Fruit fly (Drosophila melanogaster) Kc167 (cell line): ENCODE data around the gene mthl7.

Experiments
- Myc ChIP-seq: fragments of >200 bp; optimal IDR thresholded peaks from 2 replicates; lab custom pipeline; 2017; ENCODE audit warnings: missing external identifiers
- Sin3A ChIP-seq: fragments of >200 bp; optimal IDR thresholded peaks from 2 replicates; lab custom pipeline; 2018; ENCODE audit warnings: missing external identifiers
- psq ChIP-seq: fragments of >200 bp; optimal IDR thresholded peaks from 2 replicates; lab custom pipeline; 2017; ENCODE audit warnings: missing external identifiers

DNA sequence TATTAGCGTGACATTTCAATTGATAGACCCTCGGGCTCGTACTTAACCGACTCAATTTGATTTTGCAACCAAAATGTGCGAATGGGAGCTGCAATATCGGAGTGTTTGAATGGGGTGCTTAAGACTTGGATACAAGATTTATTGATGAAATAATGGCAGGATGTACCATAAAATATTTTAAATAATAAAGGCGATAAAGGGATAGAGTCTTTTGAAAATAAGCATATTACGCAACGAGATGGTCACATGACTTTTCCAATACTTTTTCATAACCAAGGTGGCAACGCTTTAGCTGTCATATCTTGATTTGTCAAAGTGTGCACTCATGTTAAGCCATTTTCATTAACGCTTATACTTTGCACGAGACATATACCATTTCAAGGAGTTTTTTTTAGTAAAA lies 48.6 kb upstream of the mthl7 start, which contains the start of gene eIF4E3:
- TF ChIP-seq Myc (lab: Kevin White, UChicago) = no peak
- no peak for TF ChIP-seq psq (lab: Kevin White, UChicago)
- no peak for TF ChIP-seq Sin3A (lab: Kevin White, UChicago)
